Fruit fly (Drosophila melanogaster) whole organism, embryonic: ENCODE data around the gene Helz.

Experiments used
- Blimp-1 ChIP-seq: fragments of 200-800 bp; sonication (Bioruptor generic); optimal IDR thresholded peaks from 3 replicates; lab custom pipeline; 2018; ENCODE audit warnings: missing biosample characterization, missing genetic modification characterization, mild to moderate bottlenecking, moderate library complexity, missing genetic modification reagents
- CG1024 ChIP-seq: fragments of 200-800 bp; sonication (Bioruptor generic); IDR thresholded peaks from 2 replicates; pipeline ENCODE4 v1.3.6; 2022; ENCODE audit warnings: missing biosample characterization, missing genetic modification characterization
- CG10274 ChIP-seq: fragments of 200-800 bp; sonication (Bioruptor generic); optimal IDR thresholded peaks from 3 replicates; lab custom pipeline; 2017; ENCODE audit warnings: missing biosample characterization, mild to moderate bottlenecking, missing genetic modification characterization
- CG10321 ChIP-seq: fragments of 200-800 bp; sonication (Bioruptor generic); IDR thresholded peaks from 2 replicates; pipeline ENCODE4 v1.3.6; 2022; ENCODE audit warnings: missing biosample characterization, missing genetic modification characterization
- CG10543 ChIP-seq: fragments of 200-800 bp; sonication (Bioruptor generic); optimal IDR thresholded peaks from 3 replicates; lab custom pipeline; 2017; ENCODE audit warnings: missing biosample characterization, mild to moderate bottlenecking, missing genetic modification characterization, moderate library complexity
- CG11560 ChIP-seq: fragments of 200-800 bp; sonication (Bioruptor generic); IDR thresholded peaks from 3 replicates; pipeline ENCODE4 v1.3.6; 2022; ENCODE audit warnings: missing biosample characterization, missing genetic modification characterization
- CG14860 ChIP-seq: fragments of 200-800 bp; sonication (Bioruptor generic); IDR thresholded peaks from 3 replicates; pipeline ENCODE4 v1.3.6; 2022; ENCODE audit warnings: missing biosample characterization, missing genetic modification characterization; ENCODE audit not compliant: partially characterized antibody
- CG17568 ChIP-seq: fragments of 200-800 bp; sonication (Bioruptor generic); optimal IDR thresholded peaks from 2 replicates; lab custom pipeline; 2018; ENCODE audit warnings: missing biosample characterization, mild to moderate bottlenecking, missing genetic modification characterization, moderate library complexity
- CG17612 ChIP-seq: fragments of 200-800 bp; sonication (Bioruptor generic); IDR thresholded peaks from 2 replicates; pipeline ENCODE4 v1.3.6; 2022; ENCODE audit warnings: missing biosample characterization, missing genetic modification characterization
- CG18262 ChIP-seq: fragments of 200-800 bp; optimal IDR thresholded peaks from 3 replicates; lab custom pipeline; 2019; ENCODE audit warnings: missing biosample characterization, mild to moderate bottlenecking, missing genetic modification characterization, moderate library complexity
- CG30403 ChIP-seq: fragments of 200-800 bp; sonication (Bioruptor generic); optimal IDR thresholded peaks from 3 replicates; lab custom pipeline; 2016; ENCODE audit warnings: missing biosample characterization, missing genetic modification characterization
- CG3995 ChIP-seq: fragments of 200-800 bp; sonication (Bioruptor generic); optimal IDR thresholded peaks from 3 replicates; lab custom pipeline; 2016; ENCODE audit warnings: missing biosample characterization, missing genetic modification characterization
- CG4617 ChIP-seq: fragments of 200-800 bp; sonication (Bioruptor generic); optimal IDR thresholded peaks from 3 replicates; lab custom pipeline; 2016; ENCODE audit warnings: missing biosample characterization, missing genetic modification characterization, borderline replicate concordance
- CG6175 ChIP-seq: fragments of 200-800 bp; sonication (Bioruptor generic); IDR thresholded peaks from 3 replicates; pipeline ENCODE4 v1.3.6; 2022; ENCODE audit warnings: missing biosample characterization, missing genetic modification characterization
- CG6813 ChIP-seq: fragments of 200-800 bp; sonication (Bioruptor generic); optimal IDR thresholded peaks from 2 replicates; lab custom pipeline; 2017; ENCODE audit warnings: missing biosample characterization, missing genetic modification characterization, mild to moderate bottlenecking, moderate library complexity, missing genetic modification reagents
- CG8765 ChIP-seq: fragments of 200-800 bp; sonication (Bioruptor generic); IDR thresholded peaks from 2 replicates; pipeline ENCODE4 v1.3.6; 2022; ENCODE audit warnings: missing biosample characterization, missing genetic modification characterization
- CG8924 ChIP-seq: fragments of 200-800 bp; optimal IDR thresholded peaks from 3 replicates; lab custom pipeline; 2019; ENCODE audit warnings: missing biosample characterization, mild to moderate bottlenecking, missing genetic modification characterization, moderate library complexity
- Camta ChIP-seq: fragments of 200-800 bp; sonication (Bioruptor generic); optimal IDR thresholded peaks from 2 replicates; lab custom pipeline; 2016; ENCODE audit warnings: missing biosample characterization, missing genetic modification characterization
- Eip74EF ChIP-seq, 2 experiments: fragments of 200-800 bp in 1 of 2; fragments of >200 bp in 1 of 2; sonication (Bioruptor generic) in 1 of 2; optimal IDR thresholded peaks; 2 replicates each; lab custom pipeline; 2017 to 2019; ENCODE audit warnings: missing biosample characterization in 2 of 2, missing genetic modification characterization in 2 of 2, mild to moderate bottlenecking in 1 of 2, moderate library complexity in 1 of 2
- Ets97D ChIP-seq: fragments of 200-800 bp; sonication (Bioruptor generic); optimal IDR thresholded peaks from 3 replicates; lab custom pipeline; 2016; ENCODE audit warnings: missing biosample characterization, missing genetic modification characterization
- Hey ChIP-seq: fragments of 200-800 bp; sonication (Bioruptor generic); optimal IDR thresholded peaks from 3 replicates; lab custom pipeline; 2018; ENCODE audit warnings: missing biosample characterization, mild to moderate bottlenecking, missing genetic modification characterization
- Hr51 ChIP-seq, 2 experiments: fragments of 200-800 bp; sonication (Bioruptor generic); optimal IDR thresholded peaks; 2 replicates in 1 of 2; 3 replicates in 1 of 2; lab custom pipeline; 2016 to 2018; ENCODE audit warnings: missing biosample characterization in 2 of 2, missing genetic modification characterization in 2 of 2, mild to moderate bottlenecking in 1 of 2, moderate library complexity in 1 of 2
- Lim3 ChIP-seq: fragments of 200-800 bp; sonication (Bioruptor generic); IDR thresholded peaks from 2 replicates; pipeline ENCODE4 v1.3.6; 2022; ENCODE audit warnings: missing biosample characterization, missing genetic modification characterization
- Lpt ChIP-seq: fragments of >200 bp; optimal IDR thresholded peaks from 2 replicates; lab custom pipeline; 2018; ENCODE audit warnings: missing biosample characterization, missing genetic modification characterization
- Opbp ChIP-seq: fragments of 200-800 bp; sonication (Bioruptor generic); IDR thresholded peaks from 3 replicates; pipeline ENCODE4 v1.3.6; 2022; ENCODE audit warnings: missing biosample characterization, missing genetic modification characterization; ENCODE audit not compliant: partially characterized antibody
- Scr ChIP-seq: fragments of 200-800 bp; sonication (Bioruptor generic); IDR thresholded peaks from 2 replicates; pipeline ENCODE4 v1.3.6; 2022; ENCODE audit warnings: missing biosample characterization, missing genetic modification characterization; ENCODE audit not compliant: partially characterized antibody
- Tbp ChIP-seq: fragments of >200 bp; optimal IDR thresholded peaks from 2 replicates; lab custom pipeline; 2018; ENCODE audit warnings: missing biosample characterization, missing genetic modification characterization
- al ChIP-seq: fragments of 200-800 bp; sonication (Bioruptor generic); IDR thresholded peaks from 2 replicates; pipeline ENCODE4 v1.3.6; 2022; ENCODE audit warnings: missing biosample characterization, missing genetic modification characterization
- bigmax ChIP-seq: fragments of 200-800 bp; sonication (Bioruptor generic); optimal IDR thresholded peaks from 2 replicates; lab custom pipeline; 2018; ENCODE audit warnings: missing biosample characterization, mild to moderate bottlenecking, missing genetic modification characterization
- chif ChIP-seq, 2 experiments: fragments of 200-800 bp; sonication (Bioruptor generic); optimal IDR thresholded peaks; 3 replicates each; lab custom pipeline; 2016; ENCODE audit warnings: missing biosample characterization in 2 of 2, missing genetic modification characterization in 2 of 2
- dan ChIP-seq: fragments of 200-800 bp; sonication (Bioruptor generic); IDR thresholded peaks from 2 replicates; pipeline ENCODE4 v1.3.6; 2022; ENCODE audit warnings: missing biosample characterization, missing genetic modification characterization
- dimm ChIP-seq: fragments of 200-800 bp; sonication (Bioruptor generic); IDR thresholded peaks from 2 replicates; pipeline ENCODE4 v1.3.6; 2022; ENCODE audit warnings: missing biosample characterization, missing genetic modification characterization
- dpn ChIP-seq, 2 experiments: fragments of 200-800 bp; sonication (Bioruptor generic); optimal IDR thresholded peaks; 3 replicates each; lab custom pipeline; 2016; ENCODE audit warnings: missing biosample characterization in 2 of 2, missing genetic modification characterization in 2 of 2
- eyg ChIP-seq: fragments of 200-800 bp; sonication (Bioruptor generic); optimal IDR thresholded peaks from 3 replicates; lab custom pipeline; 2016; ENCODE audit warnings: missing biosample characterization, missing genetic modification characterization
- fd64A ChIP-seq: fragments of 200-800 bp; sonication (Bioruptor generic); optimal IDR thresholded peaks from 3 replicates; lab custom pipeline; 2018; ENCODE audit warnings: missing biosample characterization, mild to moderate bottlenecking, missing genetic modification characterization
- ftz-f1 ChIP-seq: fragments of 200-800 bp; sonication (Bioruptor generic); optimal IDR thresholded peaks from 2 replicates; lab custom pipeline; 2016; ENCODE audit warnings: missing biosample characterization, missing genetic modification characterization
- jigr1 ChIP-seq: fragments of 200-800 bp; sonication (Bioruptor generic); IDR thresholded peaks from 3 replicates; pipeline ENCODE4 v1.3.6; 2022; ENCODE audit warnings: missing biosample characterization, missing genetic modification characterization
- lmd ChIP-seq: fragments of 200-800 bp; sonication (Bioruptor generic); IDR thresholded peaks from 2 replicates; pipeline ENCODE4 v1.3.6; 2022; ENCODE audit warnings: missing biosample characterization, missing genetic modification characterization
- lola ChIP-seq, 3 experiments: fragments of >200 bp in 2 of 3; fragments of 200-800 bp in 1 of 3; sonication (Bioruptor generic) in 1 of 3; optimal IDR thresholded peaks; 2 replicates each; lab custom pipeline; 2017 to 2019; ENCODE audit warnings: missing biosample characterization in 3 of 3, missing genetic modification characterization in 3 of 3, mild to moderate bottlenecking in 1 of 3, moderate library complexity in 1 of 3
- mld ChIP-seq: fragments of 200-800 bp; sonication (Bioruptor generic); IDR thresholded peaks from 3 replicates; pipeline ENCODE4 v1.3.6; 2022; ENCODE audit warnings: missing biosample characterization, missing genetic modification characterization; ENCODE audit not compliant: partially characterized antibody
- p53 ChIP-seq: fragments of 200-800 bp; sonication (Bioruptor generic); optimal IDR thresholded peaks from 2 replicates; lab custom pipeline; 2016; ENCODE audit warnings: missing biosample characterization, missing genetic modification characterization
- pb ChIP-seq: fragments of 200-800 bp; sonication (Bioruptor generic); optimal IDR thresholded peaks from 3 replicates; lab custom pipeline; 2016; ENCODE audit warnings: missing biosample characterization, missing genetic modification characterization
- pita ChIP-seq: fragments of 200-800 bp; sonication (Bioruptor generic); optimal IDR thresholded peaks from 2 replicates; lab custom pipeline; 2017; ENCODE audit warnings: missing biosample characterization, mild to moderate bottlenecking, missing genetic modification characterization
- pros ChIP-seq: fragments of 200-800 bp; sonication (Bioruptor generic); optimal IDR thresholded peaks from 3 replicates; lab custom pipeline; 2019; ENCODE audit warnings: missing biosample characterization, mild to moderate bottlenecking, missing genetic modification characterization, moderate library complexity
- vvl ChIP-seq: fragments of 200-800 bp; sonication (Bioruptor generic); IDR thresholded peaks from 2 replicates; pipeline ENCODE4 v1.3.6; 2022; ENCODE audit warnings: missing biosample characterization, missing genetic modification characterization
- zf30C ChIP-seq: fragments of 200-800 bp; sonication (Bioruptor generic); optimal IDR thresholded peaks from 3 replicates; lab custom pipeline; 2018; ENCODE audit warnings: missing biosample characterization, mild to moderate bottlenecking, missing genetic modification characterization

Gene Helz

DNA sequence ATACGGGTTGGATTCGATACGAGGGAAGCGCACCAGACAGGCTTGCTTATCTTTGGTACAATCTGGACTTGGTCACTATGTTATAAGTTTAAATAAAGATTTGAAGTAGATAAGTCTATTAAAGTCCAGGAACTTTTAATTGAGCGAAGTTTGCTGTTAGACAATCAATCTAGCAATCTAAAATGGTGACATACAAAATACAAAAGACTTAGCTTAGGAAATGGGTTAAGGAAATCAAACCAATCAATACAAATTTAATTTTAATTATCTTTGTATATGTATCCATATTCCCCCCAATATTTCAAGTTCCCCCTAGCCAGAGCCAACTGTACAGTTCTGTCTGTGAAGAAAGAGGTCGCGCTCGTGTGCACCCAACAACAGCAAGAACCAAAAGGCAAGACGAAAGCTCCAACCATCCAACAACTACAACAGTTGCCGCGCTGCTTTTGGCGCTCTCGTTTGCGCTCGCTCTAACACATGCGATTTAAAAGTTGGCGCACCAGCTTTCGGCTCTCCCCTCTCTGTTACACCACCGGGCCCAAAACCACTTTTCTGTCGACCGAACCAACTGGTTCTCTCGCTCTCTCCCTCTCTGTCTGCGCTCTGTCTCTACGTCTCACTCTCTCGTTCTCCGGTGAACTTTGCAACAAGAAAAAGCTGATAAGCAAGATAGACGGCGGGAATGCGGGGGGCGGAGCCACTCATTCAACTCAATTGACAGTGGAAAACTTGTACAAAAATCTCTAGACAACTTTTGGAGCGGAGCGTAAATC, 33.6 kb upstream of the Helz start (continued):
- TF ChIP-seq Eip74EF (GFP tag; optimal IDR thresholded peaks at IDR 0.05; lab: Kevin White, UChicago) (peak in 1 of 2 experiments; percentile 81), ftz-f1 (GFP tag; lab: Kevin White, UChicago) (no peak), CG10321 (peak; percentile 97), CG17568 (GFP tag; lab: Kevin White, UChicago) (peak; percentile 83), Lpt (GFP tag; lab: Kevin White, UChicago) (no peak), al (GFP tag; lab: Robert Waterston, UW) (peak; percentile 79), eyg (GFP tag; lab: Kevin White, UChicago) (peak; percentile 22), lola (GFP tag; optimal IDR thresholded peaks at IDR 0.05; lab: Kevin White, UChicago) (peak in 1 of 3 experiments; percentile 72), Hr51 (GFP tag; optimal IDR thresholded peaks at IDR 0.05; lab: Kevin White, UChicago) (peak; percentile 53 to 94), dpn (GFP tag; optimal IDR thresholded peaks at IDR 0.05; lab: Kevin White, UChicago) (peak; percentile 84 to 85), CG8924 (tag; lab: Kevin White, UChicago) (peak; percentile 91), Scr (GFP tag; lab: Robert Waterston, UW) (no peak; the same call in 1 of the 2 replicates), CG18262 (tag; lab: Kevin White, UChicago) (peak; percentile 87), fd64A (peak; percentile 7), dan (GFP tag; lab: Robert Waterston, UW) (no peak), Tbp (no peak), CG3995 (GFP tag; lab: Kevin White, UChicago) (peak; percentile 34), lmd (GFP tag; lab: Robert Waterston, UW) (peak; percentile 91)
- TF ChIP-seq, all 482 proteins: peak for 374

DNA sequence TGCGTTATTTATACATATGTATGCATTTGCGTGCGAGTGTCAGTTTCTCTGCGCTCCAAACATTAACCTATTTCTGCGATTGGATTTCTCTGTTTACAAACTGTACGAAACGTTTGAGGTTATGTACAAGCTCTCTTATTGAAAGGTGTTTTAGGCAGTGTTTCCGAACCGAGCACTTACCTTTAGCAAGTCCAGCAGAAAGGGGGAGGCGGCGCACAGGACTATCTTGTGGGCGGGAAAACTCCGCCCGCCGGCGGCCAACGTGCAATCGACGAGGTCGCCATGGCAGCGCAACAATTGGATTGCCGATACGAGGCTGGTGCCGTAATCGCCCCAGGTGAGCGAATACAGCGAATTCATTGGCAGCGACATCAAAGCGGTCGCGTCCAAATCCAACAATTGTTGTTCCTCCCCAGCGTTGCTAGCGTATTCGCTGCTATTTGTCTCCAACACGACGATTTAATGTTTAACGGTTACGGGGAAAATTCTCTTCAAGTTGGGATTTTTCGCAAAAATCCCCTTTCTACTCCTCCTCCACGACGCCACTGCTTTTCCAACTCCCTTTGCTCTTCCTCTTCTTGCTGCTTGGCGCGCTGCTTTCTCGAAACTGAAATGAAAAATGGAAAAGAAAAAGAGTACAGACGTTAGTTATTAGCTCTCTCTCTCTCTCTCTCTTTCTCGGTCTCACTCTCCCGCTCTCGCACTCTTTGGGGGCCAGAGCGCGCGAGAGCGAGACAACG, 32.8 kb upstream of the Helz start:
- TF ChIP-seq pita (no peak), CG30403 (GFP tag; lab: Kevin White, UChicago) (peak; percentile 91), zf30C (peak; percentile 20), CG10543 (GFP tag; lab: Kevin White, UChicago) (peak; percentile 73), Ets97D (GFP tag; lab: Kevin White, UChicago) (peak; percentile 56), CG1024 (GFP tag; lab: Robert Waterston, UW) (peak; percentile 79), CG6813 (peak; percentile 82), pros (GFP tag; lab: Kevin White, UChicago) (peak; percentile 93), Camta (GFP tag; lab: Kevin White, UChicago) (peak; percentile 90), mld (GFP tag; lab: Robert Waterston, UW) (no peak), jigr1 (GFP tag; lab: Robert Waterston, UW) (peak; percentile 76), CG8765 (GFP tag; lab: Robert Waterston, UW) (peak; percentile 84), vvl (peak; percentile 95), chif (GFP tag; optimal IDR thresholded peaks at IDR 0.05; lab: Kevin White, UChicago) (peak; percentile 83 to 84), Lim3 (GFP tag; lab: Robert Waterston, UW) (peak; percentile 72), CG14860 (GFP tag; lab: Robert Waterston, UW) (no peak), Hey (peak; percentile 71), CG10274 (GFP tag; lab: Kevin White, UChicago) (peak; percentile 80), CG11560 (peak; percentile 85), CG6175 (peak; percentile 85), Hr51 (GFP tag; optimal IDR thresholded peaks at IDR 0.05; lab: Kevin White, UChicago) (peak; percentile 80 to 88), bigmax (GFP tag; lab: Kevin White, UChicago) (peak; percentile 97), dimm (GFP tag; lab: Robert Waterston, UW) (peak; percentile 81), p53 (peak; percentile 82), Opbp (GFP tag; lab: Robert Waterston, UW) (0 out of 3 replicates have a peak, but pooled peaks have one; percentile 33), CG4617 (GFP tag; lab: Kevin White, UChicago) (peak; percentile 53), Blimp-1 (peak; percentile 80), CG17612 (GFP tag; lab: Robert Waterston, UW) (peak; percentile 82), pb (GFP tag; lab: Kevin White, UChicago) (peak; percentile 93)
